Fruit fly (Drosophila melanogaster) whole organism, embryonic: ENCODE results near the gene CG42525.

Source experiments
- Ada2b ChIP-seq: fragments of 200-800 bp; sonication (Bioruptor generic); IDR thresholded peaks from 2 replicates; pipeline ENCODE4 v1.3.6; 2022; ENCODE audit warnings: missing biosample characterization, missing genetic modification characterization
- B-H1 ChIP-seq: fragments of 200-800 bp; sonication (Bioruptor generic); IDR thresholded peaks from 3 replicates; pipeline ENCODE4 v1.3.6; 2022; ENCODE audit warnings: missing biosample characterization, missing genetic modification characterization
- BEAF-32 ChIP-seq: fragments of 200-800 bp; sonication (Bioruptor generic); optimal IDR thresholded peaks from 3 replicates; lab custom pipeline; 2017; ENCODE audit warnings: missing biosample characterization, missing genetic modification characterization, mild to moderate bottlenecking, moderate library complexity, missing genetic modification reagents
- CG13296 ChIP-seq: fragments of 200-800 bp; sonication (Bioruptor generic); optimal IDR thresholded peaks from 3 replicates; lab custom pipeline; 2018; ENCODE audit warnings: missing biosample characterization, mild to moderate bottlenecking, missing genetic modification characterization
- CG13424 ChIP-seq: fragments of 200-800 bp; sonication (Bioruptor generic); optimal IDR thresholded peaks from 2 replicates; lab custom pipeline; 2019; ENCODE audit warnings: missing biosample characterization, mild to moderate bottlenecking, missing genetic modification characterization, moderate library complexity
- CG14860 ChIP-seq: fragments of 200-800 bp; sonication (Bioruptor generic); IDR thresholded peaks from 3 replicates; pipeline ENCODE4 v1.3.6; 2022; ENCODE audit warnings: missing biosample characterization, missing genetic modification characterization; ENCODE audit not compliant: partially characterized antibody
- CG15011 ChIP-seq: fragments of 200-800 bp; sonication (Bioruptor generic); optimal IDR thresholded peaks from 3 replicates; lab custom pipeline; 2018; ENCODE audit warnings: missing biosample characterization, mild to moderate bottlenecking, missing genetic modification characterization
- CG1529 ChIP-seq: fragments of 200-800 bp; sonication (Bioruptor generic); optimal IDR thresholded peaks from 3 replicates; lab custom pipeline; 2018; ENCODE audit warnings: missing biosample characterization, missing genetic modification characterization
- CG15479 ChIP-seq: fragments of 200-800 bp; sonication (Bioruptor generic); optimal IDR thresholded peaks from 3 replicates; lab custom pipeline; 2019; ENCODE audit warnings: missing biosample characterization, mild to moderate bottlenecking, missing genetic modification characterization, moderate library complexity
- CG15696 ChIP-seq: fragments of 200-800 bp; sonication (Bioruptor generic); optimal IDR thresholded peaks from 2 replicates; lab custom pipeline; 2019; ENCODE audit warnings: missing biosample characterization, mild to moderate bottlenecking, missing genetic modification characterization, moderate library complexity
- CG16815 ChIP-seq: fragments of 200-800 bp; sonication (Bioruptor generic); optimal IDR thresholded peaks from 3 replicates; lab custom pipeline; 2017; ENCODE audit warnings: missing biosample characterization, mild to moderate bottlenecking, missing genetic modification characterization
- CG17328 ChIP-seq: fragments of 200-800 bp; sonication (Bioruptor generic); IDR thresholded peaks from 2 replicates; pipeline ENCODE4 v1.3.6; 2022; ENCODE audit warnings: missing biosample characterization, missing genetic modification characterization
- CG17361 ChIP-seq: fragments of 200-800 bp; sonication (Bioruptor generic); IDR thresholded peaks from 3 replicates; pipeline ENCODE4 v1.3.6; 2022; ENCODE audit warnings: missing biosample characterization, missing genetic modification characterization
- CG17802 ChIP-seq: fragments of 200-800 bp; sonication (Bioruptor generic); optimal IDR thresholded peaks from 2 replicates; lab custom pipeline; 2018; ENCODE audit warnings: missing biosample characterization, mild to moderate bottlenecking, missing genetic modification characterization, moderate library complexity
- CG1792 ChIP-seq: fragments of 200-800 bp; sonication (Bioruptor generic); optimal IDR thresholded peaks from 2 replicates; lab custom pipeline; 2016; ENCODE audit warnings: missing biosample characterization, missing genetic modification characterization
- CG18599 ChIP-seq: fragments of 200-800 bp; sonication (Bioruptor generic); optimal IDR thresholded peaks from 3 replicates; lab custom pipeline; 2017; ENCODE audit warnings: missing biosample characterization, missing genetic modification characterization, mild to moderate bottlenecking, moderate library complexity, missing genetic modification reagents
- CG18764 ChIP-seq: fragments of 200-800 bp; sonication (Bioruptor generic); optimal IDR thresholded peaks from 3 replicates; lab custom pipeline; 2016; ENCODE audit warnings: missing biosample characterization, missing genetic modification characterization
- CG2129 ChIP-seq: fragments of 200-800 bp; sonication (Bioruptor generic); IDR thresholded peaks from 2 replicates; pipeline ENCODE4 v1.3.6; 2022; ENCODE audit warnings: missing biosample characterization, missing genetic modification characterization; ENCODE audit not compliant: partially characterized antibody
- CG31441 ChIP-seq: fragments of 200-800 bp; sonication (Bioruptor generic); IDR thresholded peaks from 2 replicates; pipeline ENCODE4 v1.3.6; 2022; ENCODE audit warnings: missing biosample characterization, missing genetic modification characterization
- CG3281 ChIP-seq: fragments of 200-800 bp; sonication (Bioruptor generic); optimal IDR thresholded peaks from 3 replicates; lab custom pipeline; 2017; ENCODE audit warnings: missing biosample characterization, mild to moderate bottlenecking, missing genetic modification characterization
- CG3847 ChIP-seq: fragments of 200-800 bp; sonication (Bioruptor generic); IDR thresholded peaks from 2 replicates; pipeline ENCODE4 v1.3.6; 2022; ENCODE audit warnings: missing biosample characterization, missing genetic modification characterization
- CG3995 ChIP-seq: fragments of 200-800 bp; sonication (Bioruptor generic); optimal IDR thresholded peaks from 3 replicates; lab custom pipeline; 2016; ENCODE audit warnings: missing biosample characterization, missing genetic modification characterization
- CG7271 ChIP-seq: fragments of 200-800 bp; sonication (Bioruptor generic); optimal IDR thresholded peaks from 2 replicates; lab custom pipeline; 2018; ENCODE audit warnings: missing biosample characterization, mild to moderate bottlenecking, missing genetic modification characterization, moderate library complexity
- CG7987 ChIP-seq: fragments of 200-800 bp; sonication (Bioruptor generic); optimal IDR thresholded peaks from 2 replicates; lab custom pipeline; 2018; ENCODE audit warnings: missing biosample characterization, mild to moderate bottlenecking, missing genetic modification characterization, moderate library complexity
- CG9727 ChIP-seq: fragments of 200-800 bp; sonication (Bioruptor generic); optimal IDR thresholded peaks from 3 replicates; lab custom pipeline; 2017; ENCODE audit warnings: missing biosample characterization, mild to moderate bottlenecking, missing genetic modification characterization
- Dfd ChIP-seq, 2 experiments: fragments of >200 bp; optimal IDR thresholded peaks; 2 replicates each; lab custom pipeline; 2017; ENCODE audit warnings: missing biosample characterization in 2 of 2, missing genetic modification characterization in 2 of 2
- Dip3 ChIP-seq: fragments of 200-800 bp; sonication (Bioruptor generic); optimal IDR thresholded peaks from 3 replicates; lab custom pipeline; 2016; ENCODE audit warnings: missing biosample characterization, missing genetic modification characterization
- Ets97D ChIP-seq: fragments of 200-800 bp; sonication (Bioruptor generic); optimal IDR thresholded peaks from 3 replicates; lab custom pipeline; 2016; ENCODE audit warnings: missing biosample characterization, missing genetic modification characterization
- HLH54F ChIP-seq: fragments of 200-800 bp; sonication (Bioruptor generic); optimal IDR thresholded peaks from 3 replicates; lab custom pipeline; 2016; ENCODE audit warnings: missing biosample characterization, missing genetic modification characterization
- Hr3 ChIP-seq: fragments of 200-800 bp; sonication (Bioruptor generic); optimal IDR thresholded peaks from 3 replicates; lab custom pipeline; 2016; ENCODE audit warnings: missing biosample characterization, missing genetic modification characterization
- Med ChIP-seq: fragments of 200-800 bp; sonication (Bioruptor generic); peaks from one replicate; lab custom pipeline; 2016; ENCODE audit warnings: missing biosample characterization, missing genetic modification characterization, mild to moderate bottlenecking, inconsistent platforms, moderate library complexity
- Mes4 ChIP-seq: fragments of 200-800 bp; sonication (Bioruptor generic); optimal IDR thresholded peaks from 2 replicates; lab custom pipeline; 2016; ENCODE audit warnings: missing biosample characterization, missing genetic modification characterization
- Nf-YB ChIP-seq: fragments of 200-800 bp; sonication (Bioruptor generic); optimal IDR thresholded peaks from 3 replicates; lab custom pipeline; 2019; ENCODE audit warnings: missing biosample characterization, mild to moderate bottlenecking, missing genetic modification characterization, moderate library complexity
- Oli ChIP-seq: fragments of 200-800 bp; sonication (Bioruptor generic); optimal IDR thresholded peaks from 2 replicates; lab custom pipeline; 2018; ENCODE audit warnings: missing biosample characterization, mild to moderate bottlenecking, missing genetic modification characterization, moderate library complexity
- Opbp ChIP-seq: fragments of 200-800 bp; sonication (Bioruptor generic); IDR thresholded peaks from 3 replicates; pipeline ENCODE4 v1.3.6; 2022; ENCODE audit warnings: missing biosample characterization, missing genetic modification characterization; ENCODE audit not compliant: partially characterized antibody
- Side ChIP-seq: fragments of 200-800 bp; sonication (Bioruptor generic); optimal IDR thresholded peaks from 2 replicates; lab custom pipeline; 2016; ENCODE audit warnings: missing biosample characterization, missing genetic modification characterization
- Taf1 ChIP-seq: fragments of 200-800 bp; sonication (Bioruptor generic); IDR thresholded peaks from 2 replicates; pipeline ENCODE4 v1.3.6; 2022; ENCODE audit warnings: missing biosample characterization, missing genetic modification characterization
- amos ChIP-seq: fragments of 200-800 bp; sonication (Bioruptor generic); IDR thresholded peaks from 2 replicates; pipeline ENCODE4 v1.3.6; 2022; ENCODE audit warnings: missing biosample characterization, missing genetic modification characterization; ENCODE audit not compliant: partially characterized antibody
- chm ChIP-seq: fragments of 200-800 bp; sonication (Bioruptor generic); IDR thresholded peaks from 2 replicates; pipeline ENCODE4 v1.3.6; 2022; ENCODE audit warnings: missing biosample characterization, missing genetic modification characterization
- disco-r ChIP-seq: fragments of 200-800 bp; sonication (Bioruptor generic); optimal IDR thresholded peaks from 2 replicates; lab custom pipeline; 2016; ENCODE audit warnings: missing biosample characterization, missing genetic modification characterization
- emc ChIP-seq: fragments of 200-800 bp; sonication (Bioruptor generic); optimal IDR thresholded peaks from 2 replicates; lab custom pipeline; 2016; ENCODE audit warnings: missing biosample characterization, missing genetic modification characterization
- fd64A ChIP-seq: fragments of 200-800 bp; sonication (Bioruptor generic); optimal IDR thresholded peaks from 3 replicates; lab custom pipeline; 2018; ENCODE audit warnings: missing biosample characterization, mild to moderate bottlenecking, missing genetic modification characterization
- ken ChIP-seq: fragments of 200-800 bp; sonication (Bioruptor generic); IDR thresholded peaks from 3 replicates; pipeline ENCODE4 v1.3.6; 2022; ENCODE audit warnings: missing biosample characterization, missing genetic modification characterization
- lbe ChIP-seq: fragments of 200-800 bp; sonication (Bioruptor generic); optimal IDR thresholded peaks from 2 replicates; lab custom pipeline; 2016; ENCODE audit warnings: missing biosample characterization, mild to moderate bottlenecking, missing genetic modification characterization
- lilli ChIP-seq: fragments of 200-800 bp; sonication (Bioruptor generic); optimal IDR thresholded peaks from 3 replicates; lab custom pipeline; 2016; ENCODE audit warnings: missing biosample characterization, missing genetic modification characterization
- nom ChIP-seq: fragments of 200-800 bp; sonication (Bioruptor generic); optimal IDR thresholded peaks from 2 replicates; lab custom pipeline; 2017; ENCODE audit warnings: missing biosample characterization, missing genetic modification characterization, mild to moderate bottlenecking, moderate library complexity, missing genetic modification reagents
- shn ChIP-seq: fragments of 200-800 bp; sonication (Bioruptor generic); optimal IDR thresholded peaks from 3 replicates; lab custom pipeline; 2016; ENCODE audit warnings: missing biosample characterization, missing genetic modification characterization
- sim ChIP-seq: fragments of 200-800 bp; sonication (Bioruptor generic); IDR thresholded peaks from 2 replicates; pipeline ENCODE4 v1.3.6; 2022; ENCODE audit warnings: missing biosample characterization, missing genetic modification characterization
- sug ChIP-seq: fragments of 200-800 bp; optimal IDR thresholded peaks from 2 replicates; lab custom pipeline; 2019; ENCODE audit warnings: missing biosample characterization, mild to moderate bottlenecking, missing genetic modification characterization, moderate library complexity
- trh ChIP-seq: fragments of 200-800 bp; sonication (Bioruptor generic); optimal IDR thresholded peaks from 2 replicates; lab custom pipeline; 2016; ENCODE audit warnings: missing biosample characterization, missing genetic modification characterization
- zfh1 ChIP-seq: fragments of 200-800 bp; sonication (Bioruptor generic); IDR thresholded peaks from 3 replicates; pipeline ENCODE4 v1.3.6; 2022; ENCODE audit warnings: missing biosample characterization, missing genetic modification characterization

Gene CG42525

dm6 chr3L:3197464-3197863 is 7.9 kb upstream of the CG42525 start, which contains the start of gene CG14966 (continued):
- TF ChIP-seq CG15696 = no peak
- no peak for TF ChIP-seq CG9727 (GFP tag; lab: Kevin White, UChicago)
- no peak for TF ChIP-seq CG15479 (GFP tag; lab: Kevin White, UChicago)
- TF ChIP-seq Dfd (GFP tag; optimal IDR thresholded peaks at IDR 0.05; lab: Kevin White, UChicago) = no peak
- TF ChIP-seq CG31441 = no peak
- TF ChIP-seq CG15011 = no peak
- no peak for TF ChIP-seq Oli (tag; lab: Kevin White, UChicago)
- TF ChIP-seq CG1529 = no peak
- TF ChIP-seq CG7987 (GFP tag; lab: Kevin White, UChicago) = peak; percentile 2
- TF ChIP-seq sug (tag; lab: Kevin White, UChicago) = peak; percentile 50
- TF ChIP-seq CG3847 = peak; percentile 44
- TF ChIP-seq CG3995 (GFP tag; lab: Kevin White, UChicago) = peak; percentile 15
- TF ChIP-seq CG16815 (GFP tag; lab: Kevin White, UChicago) = no peak
- TF ChIP-seq Mes4 (GFP tag; lab: Kevin White, UChicago) = no peak
- TF ChIP-seq CG17328 (GFP tag; lab: Robert Waterston, UW) = no peak
- peak; percentile 30; the same call in 1 of the 2 replicates for TF ChIP-seq chm (GFP tag; lab: Robert Waterston, UW)
- TF ChIP-seq Opbp (GFP tag; lab: Robert Waterston, UW) = peak; percentile 87
- no peak for TF ChIP-seq ken (GFP tag; lab: Robert Waterston, UW)
- TF ChIP-seq sim (GFP tag; lab: Robert Waterston, UW) = no peak
- no peak for TF ChIP-seq CG18764 (GFP tag; lab: Kevin White, UChicago)
- TF ChIP-seq CG3281 (GFP tag; lab: Kevin White, UChicago) = no peak
- TF ChIP-seq emc (GFP tag; lab: Kevin White, UChicago) = no peak
- TF ChIP-seq lilli = peak; percentile 56
- TF ChIP-seq zfh1 = no peak
- TF ChIP-seq BEAF-32 = peak; percentile 90
- TF ChIP-seq shn (GFP tag; lab: Kevin White, UChicago) = peak; percentile 10
- TF ChIP-seq CG7271 (tag; lab: Kevin White, UChicago) = no peak
- no peak for TF ChIP-seq Dip3
- TF ChIP-seq CG2129 = peak; percentile 80
- TF ChIP-seq lbe (GFP tag; lab: Kevin White, UChicago) = peak; percentile 17
- TF ChIP-seq Med (GFP tag; lab: Kevin White, UChicago) = peak; percentile 89
- TF ChIP-seq fd64A (GFP tag; lab: Kevin White, UChicago) = no peak
- no peak for TF ChIP-seq CG17802 (tag; lab: Kevin White, UChicago)
- peak; percentile 94 for TF ChIP-seq amos (GFP tag; lab: Robert Waterston, UW)
- peak; percentile 42 for TF ChIP-seq HLH54F (GFP tag; lab: Kevin White, UChicago)
- TF ChIP-seq disco-r (GFP tag; lab: Kevin White, UChicago) = no peak
- peak; percentile 25 for TF ChIP-seq Side (GFP tag; lab: Kevin White, UChicago)
- no peak for TF ChIP-seq Nf-YB (GFP tag; lab: Kevin White, UChicago)
- 0 out of 2 replicates have a peak, but pooled peaks have one; percentile 28 for TF ChIP-seq Ada2b (GFP tag; lab: Robert Waterston, UW)
- TF ChIP-seq CG14860 (GFP tag; lab: Robert Waterston, UW) = peak; percentile 73
- TF ChIP-seq CG13424 (tag; lab: Kevin White, UChicago) = peak; percentile 31
- TF ChIP-seq CG17361 (GFP tag; lab: Robert Waterston, UW) = 0 out of 3 replicates have a peak, but pooled peaks have one; percentile 24
- peak; percentile 67 for TF ChIP-seq Ets97D
- TF ChIP-seq nom = peak; percentile 33
- no peak for TF ChIP-seq Hr3 (GFP tag; lab: Kevin White, UChicago)
- TF ChIP-seq B-H1 (GFP tag; lab: Robert Waterston, UW) = no peak
- no peak for TF ChIP-seq Taf1 (GFP tag; lab: Robert Waterston, UW)
- peak; percentile 22 for TF ChIP-seq CG18599
- TF ChIP-seq CG1792 = no peak
- TF ChIP-seq trh (GFP tag; lab: Kevin White, UChicago) = no peak
- no peak for TF ChIP-seq CG13296 (GFP tag; lab: Kevin White, UChicago)
